Worm (Caenorhabditis elegans): ENCODE measurements around the gene rpl-43.

- no peak for TF ChIP-seq nhr-47 (tag; optimal IDR thresholded peaks at IDR 0.05)
- no peak for TF ChIP-seq nhr-77 (tag; optimal IDR thresholded peaks at IDR 0.05)
- no peak for TF ChIP-seq lsy-2 (tag; optimal IDR thresholded peaks at IDR 0.05)
- TF ChIP-seq nhr-11 (tag; optimal IDR thresholded peaks at IDR 0.05), result no peak
- TF ChIP-seq unc-62 (GFP tag; optimal IDR thresholded peaks at IDR 0.05), result no peak
- no peak for TF ChIP-seq unc-86 (tag; optimal IDR thresholded peaks at IDR 0.05)
- TF ChIP-seq sox-4 (tag; optimal IDR thresholded peaks at IDR 0.05), result no peak
- TF ChIP-seq blmp-1 (tag; optimal IDR thresholded peaks at IDR 0.05), result no peak
Measured at ce11 chrII:14106164-14106563, 48.9 kb upstream of the rpl-43 start.
